Comparison of ENCODE assay signal across 3 worm cellular contexts in genomic region chrII:3947404-3947803, ce11.
TF ChIP-seq lines count a peak whose summit lies in the region.

No protein-coding gene starts in this region.

TF ChIP-seq in whole organism, L1 larva, 84 proteins besides CTCF, POLR2A, EP300 and RAD21:
- no peak for TF ChIP-seq ces-1 (GFP tag; optimal IDR thresholded peaks at IDR 0.05; lab: Kevin White, UChicago)
- peak; percentile 36 for TF ChIP-seq ceh-8 (GFP tag; optimal IDR thresholded peaks at IDR 0.05; lab: Kevin White, UChicago)

TF ChIP-seq in whole organism, L3 larva, 47 proteins besides CTCF, POLR2A, EP300 and RAD21:
- TF ChIP-seq nhr-77 (tag; optimal IDR thresholded peaks at IDR 0.05; lab: Kevin White, UChicago) (no peak), nfya-1 (tag; optimal IDR thresholded peaks at IDR 0.05; lab: Kevin White, UChicago; ENCODE audit: insufficient read depth) (peak; percentile 83), lsy-12 (tag; optimal IDR thresholded peaks at IDR 0.05; lab: Kevin White, UChicago) (no peak)

TF ChIP-seq in whole organism, late embryonic, 69 proteins besides CTCF, POLR2A, EP300 and RAD21:
- TF ChIP-seq nfya-1 (tag; optimal IDR thresholded peaks at IDR 0.05; lab: Kevin White, UChicago) (peak; percentile 82), ceh-34 (tag; optimal IDR thresholded peaks at IDR 0.05; lab: Kevin White, UChicago) (no peak), Y22D7AL.16 (tag; optimal IDR thresholded peaks at IDR 0.05; lab: Kevin White, UChicago) (no peak)
